Worm (Caenorhabditis elegans): ENCODE data around the gene K03H1.7.

Gene K03H1.7

DNA sequence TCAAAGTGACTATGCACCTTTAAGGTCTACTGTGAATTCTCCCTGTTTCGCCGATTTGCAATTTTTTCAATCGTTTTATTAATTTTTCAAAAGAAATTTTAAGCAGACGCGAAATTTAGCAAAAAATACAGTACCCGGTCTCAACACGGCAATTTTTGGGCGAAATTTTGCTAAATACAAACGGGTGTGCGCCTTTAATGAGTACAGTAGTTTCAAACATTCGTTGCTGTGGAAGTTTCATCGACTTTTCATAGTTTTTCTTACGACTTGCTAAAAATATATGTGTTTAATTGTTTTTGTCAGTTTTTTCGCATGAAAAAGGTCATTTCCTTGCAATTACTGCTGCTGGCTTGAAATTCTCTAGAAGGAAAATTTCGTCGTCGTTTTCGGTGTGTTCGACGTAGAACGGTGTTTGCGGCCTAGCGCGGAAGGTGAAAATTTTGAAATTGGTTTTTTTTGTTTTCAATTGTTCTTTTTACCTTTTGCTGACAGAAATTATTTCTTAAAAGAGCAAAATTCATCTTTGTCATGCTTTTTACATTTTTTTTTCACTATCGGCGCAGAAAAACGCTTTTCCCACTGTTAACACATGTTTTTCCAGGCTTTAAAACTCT lies at the start of gene K03H1.7:
K03H1.7 (plus strand) TSS at position 600 of the 614 bp plus-strand sequence.
- no peak for TF ChIP-seq tra-4 (tag; optimal IDR thresholded peaks at IDR 0.05)
- no peak for TF ChIP-seq ceh-13 (GFP tag; optimal IDR thresholded peaks at IDR 0.05)
- no peak for TF ChIP-seq ama-1 (optimal IDR thresholded peaks at IDR 0.05)
- TF ChIP-seq tbx-37 (GFP tag; conservative IDR thresholded peaks at IDR 0.05), result no peak
- TF ChIP-seq aly-1 (tag; optimal IDR thresholded peaks at IDR 0.05), result no peak
- TF ChIP-seq ets-7 (tag; optimal IDR thresholded peaks at IDR 0.05), result no peak
- no peak for TF ChIP-seq flt-1 (GFP tag; IDR thresholded peaks at IDR 0.05)

DNA sequence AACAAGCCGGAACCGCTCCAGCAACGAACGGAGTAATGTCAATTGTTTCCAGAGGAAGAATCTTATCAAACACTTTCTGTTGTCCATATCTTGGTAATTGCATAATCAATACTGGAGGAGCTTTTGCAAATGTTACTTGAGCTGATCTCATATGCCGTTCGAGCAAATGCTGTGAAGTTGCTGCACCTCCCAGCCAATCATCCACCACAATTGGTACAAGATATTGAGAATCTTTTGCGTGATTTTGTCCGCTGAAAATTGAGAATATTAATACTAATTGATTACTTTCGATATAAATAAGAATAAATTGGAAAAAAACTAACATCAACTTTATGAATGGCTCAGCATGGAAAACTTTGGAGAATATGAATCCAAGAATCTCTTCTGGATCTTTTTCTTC lies 47.5 kb upstream of the K03H1.7 start:
- TF ChIP-seq F13C5.2 (tag; optimal IDR thresholded peaks at IDR 0.05) (no peak), ama-1 (optimal IDR thresholded peaks at IDR 0.05) (no peak), aly-1 (tag; optimal IDR thresholded peaks at IDR 0.05) (no peak), hnd-1 (tag; optimal IDR thresholded peaks at IDR 0.05) (no peak), ceh-13 (GFP tag; optimal IDR thresholded peaks at IDR 0.05) (no peak), tra-4 (tag; optimal IDR thresholded peaks at IDR 0.05) (no peak), tbx-11 (GFP tag; IDR thresholded peaks at IDR 0.05) (no peak), sea-1 (GFP tag; conservative IDR thresholded peaks at IDR 0.05) (no peak)

DNA sequence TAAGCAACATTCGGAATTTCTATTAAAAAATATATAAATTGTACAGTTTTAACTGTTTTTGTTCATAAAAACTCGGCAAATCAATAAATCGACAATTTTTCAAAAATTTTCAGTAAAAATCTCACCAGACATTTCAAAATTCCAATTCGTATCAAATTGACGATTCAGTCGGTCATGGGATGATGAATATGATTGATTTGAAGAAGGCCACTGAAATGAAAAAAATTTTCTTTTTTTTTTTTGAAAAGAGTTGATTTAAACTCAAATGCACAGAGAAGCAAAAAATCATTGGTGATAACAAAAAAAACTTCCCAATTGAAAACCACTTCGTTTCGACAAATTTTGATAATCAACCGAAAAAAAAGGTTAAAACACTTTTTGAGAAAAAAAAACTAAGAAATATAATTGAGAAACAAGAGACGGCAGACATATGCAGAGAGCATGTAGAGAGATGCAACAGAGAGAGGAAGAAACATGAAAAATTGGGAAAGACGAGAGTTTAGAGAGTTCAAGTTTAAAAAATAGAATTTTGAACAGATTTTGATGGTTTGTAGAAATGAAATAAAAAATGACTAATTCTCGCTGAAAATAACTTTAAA lies 43.4 kb upstream of the K03H1.7 start:
- TF ChIP-seq scrt-1 (GFP tag; IDR thresholded peaks at IDR 0.05) (no peak), ets-7 (tag; optimal IDR thresholded peaks at IDR 0.05) (no peak), tbx-11 (GFP tag; IDR thresholded peaks at IDR 0.05) (no peak), flt-1 (GFP tag; IDR thresholded peaks at IDR 0.05) (no peak), hmg-4 (GFP tag; optimal IDR thresholded peaks at IDR 0.05) (no peak), ama-1 (optimal IDR thresholded peaks at IDR 0.05) (no peak), B0310.2 (tag; optimal IDR thresholded peaks at IDR 0.05) (no peak), sea-1 (GFP tag; conservative IDR thresholded peaks at IDR 0.05) (no peak), F13C5.2 (tag; optimal IDR thresholded peaks at IDR 0.05) (no peak), aly-1 (tag; optimal IDR thresholded peaks at IDR 0.05) (no peak), tbx-37 (GFP tag; conservative IDR thresholded peaks at IDR 0.05) (no peak)

DNA sequence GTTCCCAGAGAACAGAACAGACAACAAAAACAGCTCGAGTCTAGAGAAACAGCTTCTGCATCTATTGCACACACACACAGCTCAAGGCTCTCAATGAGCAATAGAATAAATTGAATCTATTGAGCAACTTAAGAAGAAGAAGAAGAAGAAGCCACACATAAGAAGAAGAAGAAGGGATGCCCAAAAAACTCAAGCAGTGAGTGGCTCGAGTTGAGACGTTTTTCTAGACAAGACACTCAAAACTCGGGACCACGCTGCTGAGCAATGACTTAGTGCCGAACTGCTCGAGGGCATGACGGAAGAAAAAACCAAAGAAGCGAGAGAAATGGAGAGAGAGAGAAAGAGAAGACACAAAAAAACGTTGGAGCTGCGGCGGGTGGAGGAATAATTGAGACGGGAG lies 41.9 kb upstream of the K03H1.7 start:
- TF ChIP-seq ama-1 (optimal IDR thresholded peaks at IDR 0.05), result no peak
- TF ChIP-seq ceh-13 (GFP tag; optimal IDR thresholded peaks at IDR 0.05), result no peak
- no peak for TF ChIP-seq tbx-37 (GFP tag; conservative IDR thresholded peaks at IDR 0.05)
- no peak for TF ChIP-seq B0310.2 (tag; optimal IDR thresholded peaks at IDR 0.05)
- TF ChIP-seq tbx-11 (GFP tag; IDR thresholded peaks at IDR 0.05), result no peak
- no peak for TF ChIP-seq tra-4 (tag; optimal IDR thresholded peaks at IDR 0.05)
- no peak for TF ChIP-seq flt-1 (GFP tag; IDR thresholded peaks at IDR 0.05)
- no peak for TF ChIP-seq ceh-36 (tag; optimal IDR thresholded peaks at IDR 0.05)
- no peak for TF ChIP-seq pes-1 (GFP tag; IDR thresholded peaks at IDR 0.05)
- no peak for TF ChIP-seq hmg-4 (GFP tag; optimal IDR thresholded peaks at IDR 0.05)
- TF ChIP-seq ets-7 (tag; optimal IDR thresholded peaks at IDR 0.05), result no peak
- TF ChIP-seq aly-1 (tag; optimal IDR thresholded peaks at IDR 0.05), result no peak
- TF ChIP-seq sea-1 (GFP tag; conservative IDR thresholded peaks at IDR 0.05), result no peak
- TF ChIP-seq scrt-1 (GFP tag; IDR thresholded peaks at IDR 0.05), result no peak
- no peak for TF ChIP-seq hnd-1 (tag; optimal IDR thresholded peaks at IDR 0.05)
- no peak for TF ChIP-seq hmbx-1 (tag; optimal IDR thresholded peaks at IDR 0.05)

DNA sequence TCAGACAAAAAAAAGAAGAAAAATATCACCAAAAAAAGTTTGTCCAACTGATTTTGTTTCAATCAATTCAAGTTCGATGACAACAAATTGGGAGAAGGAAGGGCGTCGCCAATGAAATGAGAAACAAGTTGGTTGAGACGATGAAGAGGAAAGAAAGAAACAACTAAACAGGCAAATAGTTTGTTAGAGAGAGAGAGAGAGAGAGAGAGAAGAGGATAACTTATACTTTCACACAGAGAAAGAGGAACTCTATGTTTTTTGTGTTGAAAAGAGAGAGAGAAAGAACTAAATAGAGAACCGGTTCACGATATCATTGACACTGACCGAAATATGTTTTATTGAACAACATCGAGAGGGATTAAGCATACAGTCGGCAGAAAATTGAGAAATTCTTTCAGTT lies 39.6 kb upstream of the K03H1.7 start:
- no peak for TF ChIP-seq scrt-1 (GFP tag; IDR thresholded peaks at IDR 0.05)
- TF ChIP-seq pes-1 (GFP tag; IDR thresholded peaks at IDR 0.05), result no peak
- no peak for TF ChIP-seq F13C5.2 (tag; optimal IDR thresholded peaks at IDR 0.05)

DNA sequence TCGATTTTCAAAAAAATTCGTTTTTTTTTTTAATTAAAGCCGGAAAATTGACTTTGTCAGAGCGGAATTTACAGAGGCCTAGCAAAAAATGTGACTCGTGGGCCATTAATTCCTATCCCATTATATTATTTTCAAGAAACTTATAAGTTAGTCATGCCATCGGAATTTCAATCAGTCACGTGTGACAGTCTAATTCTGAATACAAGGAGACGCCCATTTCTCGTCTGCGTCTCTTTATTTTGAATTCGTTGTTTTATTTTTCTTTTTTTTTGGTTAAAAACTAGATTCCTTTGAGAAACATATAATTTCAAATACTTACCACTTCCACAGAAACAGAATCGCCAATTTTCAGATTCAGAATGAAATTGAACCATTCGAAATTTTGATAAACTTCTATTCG lies 38.4 kb upstream of the K03H1.7 start:
- no peak for TF ChIP-seq scrt-1 (GFP tag; IDR thresholded peaks at IDR 0.05)

DNA sequence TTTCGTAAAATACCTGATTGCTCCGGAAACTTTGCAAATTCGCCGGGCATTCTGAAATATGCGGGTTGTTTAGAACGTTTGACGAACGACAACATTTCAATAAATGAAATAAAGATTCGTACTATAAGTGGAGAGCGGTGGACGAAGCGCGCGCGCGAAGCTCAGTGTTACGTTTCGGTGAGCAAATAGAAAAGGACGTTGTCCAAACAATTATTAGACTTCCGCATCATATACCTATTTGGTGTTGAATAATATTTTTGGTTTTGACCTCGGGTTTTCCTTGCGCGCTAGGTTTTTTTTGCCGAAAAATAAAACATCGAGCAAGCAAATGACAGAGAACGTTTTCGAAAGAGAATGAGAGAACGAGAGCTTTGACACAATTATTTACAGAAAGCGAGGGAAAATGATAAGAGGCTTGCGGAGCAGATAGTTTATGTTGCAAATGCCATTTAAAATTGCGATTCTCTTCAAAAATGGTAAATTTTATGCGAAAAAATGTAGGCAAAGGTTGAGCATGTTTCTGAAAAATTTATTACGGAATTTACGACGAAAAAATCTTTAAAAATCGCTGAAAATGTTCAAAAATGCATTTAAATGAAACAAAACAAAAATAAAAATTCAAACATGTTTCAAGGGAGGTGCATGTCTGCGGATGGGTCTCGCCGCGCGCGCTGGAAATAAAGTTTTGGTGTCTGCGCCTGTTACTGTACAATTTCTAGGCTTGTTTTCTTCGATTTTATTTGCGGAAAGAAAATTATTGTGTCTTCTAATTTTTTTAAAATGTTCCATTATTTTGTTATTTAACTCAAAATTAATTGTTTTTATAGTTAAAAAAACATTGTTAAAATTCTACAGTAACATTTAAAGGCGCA lies 36.4 kb upstream of the K03H1.7 start, which contains the start of the genes cyld-1 and F40F12.9:
cyld-1 (minus strand) TSS at position 51 of the 872 bp plus-strand sequence.
F40F12.9 (plus strand) TSS at position 721 of the 872 bp plus-strand sequence.
- no peak for TF ChIP-seq flt-1 (GFP tag; IDR thresholded peaks at IDR 0.05)
- TF ChIP-seq pes-1 (GFP tag; IDR thresholded peaks at IDR 0.05), result no peak
- no peak for TF ChIP-seq scrt-1 (GFP tag; IDR thresholded peaks at IDR 0.05)
- no peak for TF ChIP-seq hmbx-1 (tag; optimal IDR thresholded peaks at IDR 0.05)
- TF ChIP-seq aly-1 (tag; optimal IDR thresholded peaks at IDR 0.05), result no peak
- TF ChIP-seq ama-1 (optimal IDR thresholded peaks at IDR 0.05), result no peak

DNA sequence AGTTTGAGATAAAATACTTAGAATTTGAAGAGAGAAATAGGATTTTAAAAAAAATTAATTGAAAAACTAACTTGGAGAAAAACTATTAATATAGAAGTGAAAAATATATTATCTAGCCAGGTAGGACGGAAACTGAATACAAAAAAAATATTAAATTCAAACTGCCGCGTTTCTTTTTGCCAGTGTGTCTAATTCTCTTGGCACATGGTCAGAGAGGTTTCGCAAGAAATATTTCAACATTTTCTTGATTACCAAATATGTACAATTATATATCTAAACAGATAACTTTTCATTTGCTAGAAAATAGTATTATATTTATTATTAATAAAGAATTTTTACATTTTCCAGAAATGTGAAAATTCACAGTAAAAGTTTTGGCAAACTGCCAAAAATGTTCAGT lies 34.7 kb upstream of the K03H1.7 start:
- TF ChIP-seq pes-1 (GFP tag; IDR thresholded peaks at IDR 0.05) (no peak), tra-4 (tag; optimal IDR thresholded peaks at IDR 0.05) (no peak), hnd-1 (tag; optimal IDR thresholded peaks at IDR 0.05) (no peak), flt-1 (GFP tag; IDR thresholded peaks at IDR 0.05) (no peak), hmg-4 (GFP tag; optimal IDR thresholded peaks at IDR 0.05) (no peak), tbx-11 (GFP tag; IDR thresholded peaks at IDR 0.05) (no peak), scrt-1 (GFP tag; IDR thresholded peaks at IDR 0.05) (no peak), ets-7 (tag; optimal IDR thresholded peaks at IDR 0.05) (no peak), ama-1 (optimal IDR thresholded peaks at IDR 0.05) (no peak), sea-1 (GFP tag; conservative IDR thresholded peaks at IDR 0.05) (no peak), ceh-36 (tag; optimal IDR thresholded peaks at IDR 0.05) (no peak), ceh-13 (GFP tag; optimal IDR thresholded peaks at IDR 0.05) (no peak), tbx-37 (GFP tag; conservative IDR thresholded peaks at IDR 0.05) (no peak), F13C5.2 (tag; optimal IDR thresholded peaks at IDR 0.05) (no peak), B0310.2 (tag; optimal IDR thresholded peaks at IDR 0.05) (no peak)
